Fruit fly (Drosophila melanogaster) whole organism, prepupa: Measurements from ENCODE around the gene CG44227.

Experiments used
- Blimp-1 ChIP-seq: fragments of 200-800 bp; sonication (Bioruptor generic); optimal IDR thresholded peaks from 3 replicates; lab custom pipeline; 2017; ENCODE audit warnings: missing biosample characterization, missing genetic modification characterization, mild to moderate bottlenecking, moderate library complexity, missing genetic modification reagents
- CG10631 ChIP-seq: fragments of 200-800 bp; sonication (Bioruptor generic); optimal IDR thresholded peaks from 2 replicates; lab custom pipeline; 2016; ENCODE audit warnings: missing biosample characterization, missing genetic modification characterization
- CG10669 ChIP-seq: fragments of 200-800 bp; sonication (Bioruptor generic); optimal IDR thresholded peaks from 3 replicates; lab custom pipeline; 2018; ENCODE audit warnings: missing biosample characterization, mild to moderate bottlenecking, missing genetic modification characterization, moderate library complexity
- CG11762 ChIP-seq: fragments of 200-800 bp; sonication (Bioruptor generic); optimal IDR thresholded peaks from 3 replicates; lab custom pipeline; 2016; ENCODE audit warnings: missing biosample characterization, missing genetic modification characterization; ENCODE audit not compliant: insufficient read depth
- CG11902 ChIP-seq: fragments of 200-800 bp; sonication (Bioruptor generic); optimal IDR thresholded peaks from 3 replicates; lab custom pipeline; 2016; ENCODE audit warnings: missing biosample characterization, missing genetic modification characterization
- CG16779 ChIP-seq: fragments of 200-800 bp; sonication (Bioruptor generic); optimal IDR thresholded peaks from 3 replicates; lab custom pipeline; 2017; ENCODE audit warnings: missing biosample characterization, mild to moderate bottlenecking, missing genetic modification characterization
- CG3032 ChIP-seq: fragments of 200-800 bp; optimal IDR thresholded peaks from 2 replicates; lab custom pipeline; 2019; ENCODE audit warnings: missing biosample characterization, mild to moderate bottlenecking, missing genetic modification characterization, moderate library complexity
- CG31627 ChIP-seq: fragments of 200-800 bp; sonication (Bioruptor generic); optimal IDR thresholded peaks from 3 replicates; lab custom pipeline; 2016; ENCODE audit warnings: missing biosample characterization, missing genetic modification characterization
- CG32006 ChIP-seq: fragments of 200-800 bp; sonication (Bioruptor generic); optimal IDR thresholded peaks from 3 replicates; lab custom pipeline; 2017; ENCODE audit warnings: missing biosample characterization, mild to moderate bottlenecking, missing genetic modification characterization
- CG34406 ChIP-seq: fragments of 200-800 bp; sonication (Bioruptor generic); optimal IDR thresholded peaks from 3 replicates; lab custom pipeline; 2016; ENCODE audit warnings: missing biosample characterization, missing genetic modification characterization
- CG3919 ChIP-seq: fragments of 200-800 bp; sonication (Bioruptor generic); optimal IDR thresholded peaks from 3 replicates; lab custom pipeline; 2016; ENCODE audit warnings: missing biosample characterization, missing genetic modification characterization
- CG4318 ChIP-seq: fragments of 200-800 bp; sonication (Bioruptor generic); optimal IDR thresholded peaks from 3 replicates; lab custom pipeline; 2017; ENCODE audit warnings: missing biosample characterization, mild to moderate bottlenecking, missing genetic modification characterization
- CG6163 ChIP-seq: fragments of 200-800 bp; sonication (Bioruptor generic); IDR thresholded peaks from 3 replicates; pipeline ENCODE4 v1.3.6; 2022; ENCODE audit warnings: missing biosample characterization, missing genetic modification characterization
- CG6792 ChIP-seq: fragments of 200-800 bp; sonication (Bioruptor generic); optimal IDR thresholded peaks from 3 replicates; lab custom pipeline; 2016; ENCODE audit warnings: missing biosample characterization, missing genetic modification characterization
- CG6808 ChIP-seq: fragments of 200-800 bp; sonication (Bioruptor generic); optimal IDR thresholded peaks from 3 replicates; lab custom pipeline; 2017; ENCODE audit warnings: missing biosample characterization, missing genetic modification characterization, mild to moderate bottlenecking, moderate library complexity, missing genetic modification reagents
- CG6854 ChIP-seq: fragments of 200-800 bp; sonication (Bioruptor generic); optimal IDR thresholded peaks from 2 replicates; lab custom pipeline; 2017; ENCODE audit warnings: missing biosample characterization, mild to moderate bottlenecking, missing genetic modification characterization
- CG7368 ChIP-seq: fragments of 200-800 bp; sonication (Bioruptor generic); optimal IDR thresholded peaks from 3 replicates; lab custom pipeline; 2016; ENCODE audit warnings: missing biosample characterization, missing genetic modification characterization
- CG8119 ChIP-seq: fragments of 200-800 bp; sonication (Bioruptor generic); IDR thresholded peaks from 3 replicates; pipeline ENCODE4 v1.3.6; 2022; ENCODE audit warnings: missing biosample characterization, missing genetic modification characterization
- CG8319 ChIP-seq: fragments of 200-800 bp; sonication (Bioruptor generic); optimal IDR thresholded peaks from 3 replicates; lab custom pipeline; 2016; ENCODE audit warnings: missing biosample characterization, missing genetic modification characterization
- CG8632 ChIP-seq: fragments of 200-800 bp; sonication (Bioruptor generic); optimal IDR thresholded peaks from 3 replicates; lab custom pipeline; 2016; ENCODE audit warnings: missing biosample characterization, missing genetic modification characterization
- Eip78C ChIP-seq: fragments of 200-800 bp; sonication (Bioruptor generic); peaks from one replicate; lab custom pipeline; 2016; ENCODE audit warnings: missing biosample characterization, missing genetic modification characterization
- Eip93F ChIP-seq: fragments of 200-800 bp; sonication (Bioruptor generic); optimal IDR thresholded peaks from 2 replicates; lab custom pipeline; 2016; ENCODE audit warnings: missing biosample characterization, mild to moderate bottlenecking, missing genetic modification characterization
- Ets21C ChIP-seq: fragments of 200-800 bp; sonication (Bioruptor generic); optimal IDR thresholded peaks from 3 replicates; lab custom pipeline; 2016; ENCODE audit warnings: missing biosample characterization, missing genetic modification characterization
- Hr38 ChIP-seq: sonication (Bioruptor generic); optimal IDR thresholded peaks from 2 replicates; lab custom pipeline; 2016; ENCODE audit warnings: missing biosample characterization, missing genetic modification characterization
- Hr4 ChIP-seq: fragments of 200-800 bp; sonication (Bioruptor generic); optimal IDR thresholded peaks from 3 replicates; lab custom pipeline; 2016; ENCODE audit warnings: missing biosample characterization, missing genetic modification characterization
- Lpt ChIP-seq: fragments of 200-800 bp; sonication (Bioruptor generic); optimal IDR thresholded peaks from 3 replicates; lab custom pipeline; 2016; ENCODE audit warnings: missing biosample characterization, missing genetic modification characterization
- Met ChIP-seq: fragments of 200-800 bp; sonication (Bioruptor generic); optimal IDR thresholded peaks from 3 replicates; lab custom pipeline; 2016; ENCODE audit warnings: missing biosample characterization, missing genetic modification characterization
- OdsH ChIP-seq: fragments of 200-800 bp; sonication (Bioruptor generic); optimal IDR thresholded peaks from 3 replicates; lab custom pipeline; 2016; ENCODE audit warnings: missing biosample characterization, missing genetic modification characterization
- Smox ChIP-seq: fragments of 200-800 bp; sonication (Bioruptor generic); optimal IDR thresholded peaks from 3 replicates; lab custom pipeline; 2016; ENCODE audit warnings: missing biosample characterization, missing genetic modification characterization
- Sox14 ChIP-seq: fragments of 200-800 bp; sonication (Bioruptor generic); optimal IDR thresholded peaks from 3 replicates; lab custom pipeline; 2016; ENCODE audit warnings: missing biosample characterization, missing genetic modification characterization
- Sox15 ChIP-seq: fragments of 200-800 bp; sonication (Bioruptor generic); optimal IDR thresholded peaks from 3 replicates; lab custom pipeline; 2016; ENCODE audit warnings: missing biosample characterization, missing genetic modification characterization
- achi ChIP-seq: fragments of 200-800 bp; sonication (Bioruptor generic); optimal IDR thresholded peaks from 3 replicates; lab custom pipeline; 2016; ENCODE audit warnings: missing biosample characterization, missing genetic modification characterization
- acj6 ChIP-seq: fragments of 200-800 bp; sonication (Bioruptor generic); optimal IDR thresholded peaks from 3 replicates; lab custom pipeline; 2016; ENCODE audit warnings: missing biosample characterization, missing genetic modification characterization
- dac ChIP-seq: fragments of 200-800 bp; sonication (Bioruptor generic); optimal IDR thresholded peaks from 2 replicates; lab custom pipeline; 2017; ENCODE audit warnings: missing biosample characterization, mild to moderate bottlenecking, missing genetic modification characterization
- dsx ChIP-seq: fragments of 200-800 bp; optimal IDR thresholded peaks from 3 replicates; lab custom pipeline; 2019; ENCODE audit warnings: missing biosample characterization, mild to moderate bottlenecking, missing genetic modification characterization, moderate library complexity; ENCODE audit not compliant: poor library complexity, severe bottlenecking
- esn ChIP-seq: fragments of 200-800 bp; sonication (Bioruptor generic); optimal IDR thresholded peaks from 2 replicates; lab custom pipeline; 2016; ENCODE audit warnings: missing biosample characterization, mild to moderate bottlenecking, missing genetic modification characterization, moderate library complexity
- fd59A ChIP-seq: fragments of 200-800 bp; sonication (Bioruptor generic); optimal IDR thresholded peaks from 2 replicates; lab custom pipeline; 2017; ENCODE audit warnings: missing biosample characterization, mild to moderate bottlenecking, missing genetic modification characterization, missing genetic modification reagents
- fd85E ChIP-seq: fragments of 200-800 bp; sonication (Bioruptor generic); optimal IDR thresholded peaks from 3 replicates; lab custom pipeline; 2016; ENCODE audit warnings: missing biosample characterization, missing genetic modification characterization
- fkh ChIP-seq: fragments of 200-800 bp; sonication (Bioruptor generic); optimal IDR thresholded peaks from 3 replicates; lab custom pipeline; 2017; ENCODE audit warnings: missing biosample characterization, mild to moderate bottlenecking, missing genetic modification characterization, moderate library complexity
- net ChIP-seq: fragments of 200-800 bp; sonication (Bioruptor generic); optimal IDR thresholded peaks from 3 replicates; lab custom pipeline; 2016; ENCODE audit warnings: missing biosample characterization, missing genetic modification characterization
- pdm3 ChIP-seq: fragments of 200-800 bp; sonication (Bioruptor generic); optimal IDR thresholded peaks from 3 replicates; lab custom pipeline; 2016; ENCODE audit warnings: missing biosample characterization, missing genetic modification characterization
- salr ChIP-seq, 2 experiments: fragments of 200-800 bp; sonication (Bioruptor generic); optimal IDR thresholded peaks; 3 replicates each; lab custom pipeline; 2016 to 2018; ENCODE audit warnings: missing biosample characterization in 2 of 2, missing genetic modification characterization in 2 of 2, mild to moderate bottlenecking in 1 of 2
- spab ChIP-seq: fragments of 200-800 bp; sonication (Bioruptor generic); optimal IDR thresholded peaks from 2 replicates; lab custom pipeline; 2017; ENCODE audit warnings: missing biosample characterization, mild to moderate bottlenecking, missing genetic modification characterization, missing genetic modification reagents
- ss ChIP-seq, 2 experiments: fragments of 200-800 bp; sonication (Bioruptor generic); optimal IDR thresholded peaks; 2 replicates in 1 of 2; 3 replicates in 1 of 2; lab custom pipeline; 2017 to 2018; ENCODE audit warnings: mild to moderate bottlenecking in 2 of 2, missing biosample characterization in 2 of 2, missing genetic modification characterization in 2 of 2, moderate library complexity in 1 of 2
- svp ChIP-seq: fragments of 200-800 bp; sonication (Bioruptor generic); peaks from one replicate; lab custom pipeline; 2016; ENCODE audit warnings: missing biosample characterization, missing genetic modification characterization
- topi ChIP-seq: fragments of 200-800 bp; sonication (Bioruptor generic); optimal IDR thresholded peaks from 3 replicates; lab custom pipeline; 2016; ENCODE audit warnings: missing biosample characterization, missing genetic modification characterization
- vri ChIP-seq: fragments of 200-800 bp; sonication (Bioruptor generic); optimal IDR thresholded peaks from 3 replicates; lab custom pipeline; 2016; ENCODE audit warnings: missing biosample characterization, mild to moderate bottlenecking, missing genetic modification characterization

Gene CG44227

dm6 chr3R:8652731-8653130 lies 32.2 kb downstream of the CG44227 start, which contains the start of the genes Sys1 and Dhod (continued):
- TF ChIP-seq topi (GFP tag; lab: Kevin White, UChicago) (peak; percentile 79), Sox14 (GFP tag; lab: Kevin White, UChicago) (peak; percentile 85), CG3919 (GFP tag; lab: Kevin White, UChicago) (peak; percentile 81), CG8319 (GFP tag; lab: Kevin White, UChicago) (peak; percentile 74), CG11762 (GFP tag; lab: Kevin White, UChicago) (peak; percentile 37), CG6808 (GFP tag; lab: Kevin White, UChicago) (peak; percentile 15), CG4318 (GFP tag; lab: Kevin White, UChicago) (peak; percentile 32), Hr38 (GFP tag; lab: Kevin White, UChicago) (peak; percentile 77)

DNA sequence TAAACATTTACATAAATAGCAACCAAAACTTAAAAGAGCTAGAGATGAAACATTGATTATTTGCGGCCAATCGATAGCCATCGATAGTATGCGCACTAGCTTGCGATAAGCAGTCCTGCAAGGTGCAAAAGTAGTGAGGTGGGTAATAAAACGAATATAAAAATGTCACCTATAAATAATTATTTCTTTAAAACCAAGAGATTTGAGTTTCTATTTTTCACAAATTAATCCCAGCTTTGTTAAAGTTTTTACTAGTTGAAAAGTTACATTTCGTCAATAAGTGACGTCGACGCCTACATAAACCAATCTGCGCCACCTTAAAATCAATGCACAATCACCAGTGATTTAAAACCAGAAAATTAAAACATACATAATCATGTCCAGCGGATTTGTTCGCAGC lies 34.2 kb downstream of the CG44227 start, which contains the start of the genes Mkk4 and SLIRP2:
Gene Mkk4 (minus strand): TSS at position 56 of the 400 bp plus-strand sequence.
Gene SLIRP2 (plus strand): TSS at position 344 of the 400 bp plus-strand sequence.
- TF ChIP-seq svp (GFP tag; lab: Kevin White, UChicago) (peak; percentile 100), topi (GFP tag; lab: Kevin White, UChicago) (peak; percentile 99), CG10631 (peak; percentile 99), Sox15 (GFP tag; lab: Kevin White, UChicago) (peak; percentile 99), dac (GFP tag; lab: Kevin White, UChicago) (peak; percentile 97), Lpt (GFP tag; lab: Kevin White, UChicago) (peak; percentile 98), CG3032 (tag; lab: Kevin White, UChicago) (peak; percentile 99), CG11762 (GFP tag; lab: Kevin White, UChicago) (peak; percentile 98), CG34406 (GFP tag; lab: Kevin White, UChicago) (peak; percentile 99), Eip78C (GFP tag; lab: Kevin White, UChicago) (peak; percentile 100), CG8119 (peak; percentile 99), CG6792 (GFP tag; lab: Kevin White, UChicago) (peak; percentile 99), Hr4 (peak; percentile 99), CG6808 (GFP tag; lab: Kevin White, UChicago) (peak; percentile 97), pdm3 (GFP tag; lab: Kevin White, UChicago) (peak; percentile 99), CG32006 (GFP tag; lab: Kevin White, UChicago) (peak; percentile 99), CG31627 (peak; percentile 99), achi (peak; percentile 98), Smox (GFP tag; lab: Kevin White, UChicago) (peak; percentile 99), fkh (GFP tag; lab: Kevin White, UChicago) (peak; percentile 93), salr (GFP tag; optimal IDR thresholded peaks at IDR 0.05; lab: Kevin White, UChicago) (peak; percentile 97 to 98), CG8632 (GFP tag; lab: Kevin White, UChicago) (peak; percentile 98), CG7368 (peak; percentile 98), Eip93F (GFP tag; lab: Kevin White, UChicago) (peak; percentile 96), CG6163 (GFP tag; lab: Robert Waterston, UW) (peak; percentile 99), OdsH (GFP tag; lab: Kevin White, UChicago) (peak; percentile 99), CG3919 (GFP tag; lab: Kevin White, UChicago) (peak; percentile 99), acj6 (peak; percentile 99), esn (GFP tag; lab: Kevin White, UChicago) (peak; percentile 99), CG11902 (GFP tag; lab: Kevin White, UChicago) (peak; percentile 98), spab (GFP tag; lab: Kevin White, UChicago) (peak; percentile 97), CG10669 (peak; percentile 99), Ets21C (GFP tag; lab: Kevin White, UChicago) (peak; percentile 99), Met (GFP tag; lab: Kevin White, UChicago) (peak; percentile 99), fd85E (GFP tag; lab: Kevin White, UChicago) (peak; percentile 94), dsx (peak; percentile 98), Hr38 (GFP tag; lab: Kevin White, UChicago) (peak; percentile 90), CG6854 (GFP tag; lab: Kevin White, UChicago) (peak; percentile 94), fd59A (GFP tag; lab: Kevin White, UChicago) (peak; percentile 99), ss (GFP tag; optimal IDR thresholded peaks at IDR 0.05; lab: Kevin White, UChicago) (peak; percentile 96 to 97), CG8319 (GFP tag; lab: Kevin White, UChicago) (peak; percentile 97), CG16779 (tag; lab: Kevin White, UChicago) (peak; percentile 94), Sox14 (GFP tag; lab: Kevin White, UChicago) (peak; percentile 99), vri (peak; percentile 98), CG4318 (GFP tag; lab: Kevin White, UChicago) (peak; percentile 98), net (GFP tag; lab: Kevin White, UChicago) (peak; percentile 99), Blimp-1 (GFP tag; lab: Kevin White, UChicago) (peak; percentile 93)
